Worm (Caenorhabditis elegans) whole organism, L1 larva: Measurements from ENCODE around the gene R05G6.10.

Experiments used
- C04F5.9 ChIP-seq: sonication (generic microtip); optimal IDR thresholded peaks from 2 replicates; lab custom pipeline; 2016; ENCODE audit warnings: missing genetic modification characterization, missing compliant biosample characterization
- aha-1 ChIP-seq: fragments of 150-350 bp; optimal IDR thresholded peaks from 2 replicates; lab custom pipeline; 2014; ENCODE audit warnings: missing biosample characterization, missing genetic modification characterization
- alr-1 ChIP-seq: fragments of 200-800 bp; sonication (Bioruptor generic); optimal IDR thresholded peaks from 2 replicates; lab custom pipeline; 2018; ENCODE audit warnings: borderline replicate concordance, mild to moderate bottlenecking, missing genetic modification characterization, missing compliant biosample characterization
- ceh-88 ChIP-seq: fragments of 200-800 bp; sonication (Bioruptor generic); IDR thresholded peaks from 2 replicates; pipeline ENCODE4 v1.3.6; 2022; ENCODE audit warnings: missing genetic modification characterization, missing compliant biosample characterization
- dpl-1 ChIP-seq, 3 experiments: fragments of 150-350 bp in 2 of 3; sonication (generic microtip) in 1 of 3; optimal IDR thresholded peaks; 2 replicates each; lab custom pipeline; 2014 to 2017; ENCODE audit warnings: missing biosample characterization in 3 of 3, missing genetic modification characterization in 3 of 3, missing genetic modification reagents in 3 of 3
- dsc-1 ChIP-seq: sonication (generic microtip); optimal IDR thresholded peaks from 2 replicates; lab custom pipeline; 2016; ENCODE audit warnings: mild to moderate bottlenecking, missing genetic modification characterization, missing compliant biosample characterization
- efl-1 ChIP-seq, 4 experiments: fragments of 150-350 bp; optimal IDR thresholded peaks in 3 of 4; peaks in 1 of 4; 1 replicate in 1 of 4; 2 replicates in 3 of 4; lab custom pipeline; 2014; ENCODE audit warnings: missing biosample characterization in 2 of 4, missing genetic modification characterization in 2 of 4, missing genetic modification reagents in 2 of 4
- elt-3 ChIP-seq, 6 experiments: fragments of 150-350 bp in 1 of 6; sonication (generic microtip); optimal IDR thresholded peaks; 2 replicates each; lab custom pipeline; 2017 to 2018; ENCODE audit warnings: missing biosample characterization in 6 of 6, missing genetic modification characterization in 6 of 6, inconsistent platforms in 1 of 6
- ets-5 ChIP-seq: fragments of 200-800 bp; sonication (Bioruptor generic); IDR thresholded peaks from 2 replicates; pipeline ENCODE4 v1.3.6; 2022; ENCODE audit warnings: missing genetic modification characterization, missing compliant biosample characterization
- fkh-10 ChIP-seq: sonication (generic microtip); optimal IDR thresholded peaks from 2 replicates; lab custom pipeline; 2017; ENCODE audit warnings: missing biosample characterization, missing genetic modification reagents, missing genetic modification characterization
- fkh-4 ChIP-seq: sonication (generic microtip); optimal IDR thresholded peaks from 2 replicates; lab custom pipeline; 2016; ENCODE audit warnings: missing compliant biosample characterization, missing genetic modification characterization, borderline replicate concordance
- fkh-8 ChIP-seq: sonication (generic microtip); optimal IDR thresholded peaks from 2 replicates; lab custom pipeline; 2016; ENCODE audit warnings: mild to moderate bottlenecking, missing genetic modification characterization, missing compliant biosample characterization
- grh-1 ChIP-seq: fragments of 200-800 bp; sonication (Bioruptor generic); IDR thresholded peaks from 2 replicates; pipeline ENCODE4 v1.3.6; 2022; ENCODE audit warnings: missing genetic modification reagents, missing genetic modification characterization, missing compliant biosample characterization
- irx-1 ChIP-seq: sonication (generic microtip); optimal IDR thresholded peaks from 2 replicates; lab custom pipeline; 2016; ENCODE audit warnings: missing genetic modification characterization, missing compliant biosample characterization
- isw-1 ChIP-seq: fragments of 200-800 bp; sonication (Bioruptor generic); IDR thresholded peaks from 2 replicates; pipeline ENCODE4 v1.3.6; 2022; ENCODE audit warnings: missing genetic modification characterization, missing compliant biosample characterization
- jun-1 ChIP-seq: fragments of 150-350 bp; optimal IDR thresholded peaks from 2 replicates; lab custom pipeline; 2014; ENCODE audit warnings: missing biosample characterization, missing genetic modification reagents, missing genetic modification characterization
- lin-15B ChIP-seq: fragments of 150-350 bp; sonication (generic microtip); optimal IDR thresholded peaks from 3 replicates; lab custom pipeline; 2014; ENCODE audit warnings: missing biosample characterization, missing genetic modification characterization
- lin-35 ChIP-seq, 2 experiments: fragments of 150-350 bp; optimal IDR thresholded peaks; 2 replicates each; lab custom pipeline; 2014; ENCODE audit warnings: missing biosample characterization in 2 of 2, missing genetic modification characterization in 2 of 2, missing genetic modification reagents in 2 of 2
- lin-39 ChIP-seq: fragments of 150-350 bp; optimal IDR thresholded peaks from 2 replicates; lab custom pipeline; 2014; ENCODE audit warnings: missing biosample characterization, missing genetic modification reagents, missing genetic modification characterization
- lir-3 ChIP-seq: sonication (generic microtip); optimal IDR thresholded peaks from 2 replicates; lab custom pipeline; 2016; ENCODE audit warnings: mild to moderate bottlenecking, missing genetic modification characterization, moderate library complexity, missing compliant biosample characterization; ENCODE audit not compliant: poor library complexity
- lsy-2 ChIP-seq, 2 experiments: fragments of 150-350 bp; optimal IDR thresholded peaks; 2 replicates each; lab custom pipeline; 2014; ENCODE audit warnings: missing biosample characterization in 2 of 2, missing genetic modification characterization in 2 of 2
- mab-9 ChIP-seq: fragments of 200-800 bp; sonication (Bioruptor generic); IDR thresholded peaks from 2 replicates; pipeline ENCODE4 v1.3.6; 2022; ENCODE audit warnings: missing genetic modification reagents, missing genetic modification characterization, missing compliant biosample characterization
- mdl-1 ChIP-seq, 2 experiments: fragments of 150-350 bp; optimal IDR thresholded peaks; 2 replicates each; lab custom pipeline; 2014 to 2017; ENCODE audit warnings: missing biosample characterization in 2 of 2, missing genetic modification characterization in 2 of 2, inconsistent platforms in 1 of 2
- mef-2 ChIP-seq: fragments of 150-350 bp; optimal IDR thresholded peaks from 2 replicates; lab custom pipeline; 2014; ENCODE audit warnings: missing biosample characterization, missing genetic modification characterization
- mep-1 ChIP-seq: fragments of 150-350 bp; optimal IDR thresholded peaks from 2 replicates; lab custom pipeline; 2014; ENCODE audit warnings: missing biosample characterization, missing genetic modification characterization
- nhr-12 ChIP-seq: sonication (generic microtip); optimal IDR thresholded peaks from 2 replicates; lab custom pipeline; 2017; ENCODE audit warnings: missing biosample characterization, missing genetic modification characterization
- nhr-19 ChIP-seq: fragments of 200-800 bp; sonication (Bioruptor generic); conservative IDR thresholded peaks from 2 replicates; pipeline ENCODE4 v1.3.6; 2022; ENCODE audit warnings: missing genetic modification characterization, missing compliant biosample characterization
- nhr-20 ChIP-seq: sonication (generic microtip); optimal IDR thresholded peaks from 2 replicates; lab custom pipeline; 2016; ENCODE audit warnings: mild to moderate bottlenecking, missing genetic modification characterization, missing compliant biosample characterization
- nhr-237 ChIP-seq: fragments of 150-350 bp; optimal IDR thresholded peaks from 2 replicates; lab custom pipeline; 2014; ENCODE audit warnings: missing biosample characterization, missing genetic modification characterization
- nhr-47 ChIP-seq: sonication (generic microtip); optimal IDR thresholded peaks from 2 replicates; lab custom pipeline; 2016; ENCODE audit warnings: mild to moderate bottlenecking, missing genetic modification characterization, moderate library complexity, missing compliant biosample characterization
- nhr-71 ChIP-seq: sonication (generic microtip); optimal IDR thresholded peaks from 2 replicates; lab custom pipeline; 2016; ENCODE audit warnings: mild to moderate bottlenecking, missing genetic modification characterization, moderate library complexity, missing compliant biosample characterization
- pag-3 ChIP-seq: sonication (generic microtip); optimal IDR thresholded peaks from 2 replicates; lab custom pipeline; 2017; ENCODE audit warnings: missing genetic modification characterization, mild to moderate bottlenecking, missing compliant biosample characterization, antibody characterized with exemption, borderline replicate concordance; ENCODE audit not compliant: insufficient read depth
- rnt-1 ChIP-seq: sonication (generic microtip); optimal IDR thresholded peaks from 2 replicates; lab custom pipeline; 2016; ENCODE audit warnings: mild to moderate bottlenecking, missing genetic modification characterization, moderate library complexity, missing compliant biosample characterization
- skn-1 ChIP-seq: fragments of 150-350 bp; optimal IDR thresholded peaks from 2 replicates; lab custom pipeline; 2014; ENCODE audit warnings: missing biosample characterization, missing genetic modification characterization
- sptf-1 ChIP-seq: fragments of 150-350 bp; optimal IDR thresholded peaks from 2 replicates; lab custom pipeline; 2014; ENCODE audit warnings: missing biosample characterization, missing genetic modification characterization
- swsn-7 ChIP-seq: sonication (generic microtip); optimal IDR thresholded peaks from 2 replicates; lab custom pipeline; 2016; ENCODE audit warnings: missing genetic modification characterization, missing compliant biosample characterization
- unc-130 ChIP-seq: fragments of 150-350 bp; optimal IDR thresholded peaks from 2 replicates; lab custom pipeline; 2017; ENCODE audit warnings: missing biosample characterization, missing genetic modification characterization, inconsistent platforms
- unc-30 ChIP-seq: sonication (generic microtip); optimal IDR thresholded peaks from 2 replicates; lab custom pipeline; 2017; ENCODE audit warnings: missing biosample characterization, missing genetic modification characterization
- unc-62 ChIP-seq: fragments of 150-350 bp; optimal IDR thresholded peaks from 2 replicates; lab custom pipeline; 2014; ENCODE audit warnings: missing biosample characterization, missing genetic modification reagents, missing genetic modification characterization
- zag-1 ChIP-seq: fragments of 150-350 bp; optimal IDR thresholded peaks from 2 replicates; lab custom pipeline; 2014; ENCODE audit warnings: missing biosample characterization, missing genetic modification characterization

The R05G6.10 gene

DNA sequence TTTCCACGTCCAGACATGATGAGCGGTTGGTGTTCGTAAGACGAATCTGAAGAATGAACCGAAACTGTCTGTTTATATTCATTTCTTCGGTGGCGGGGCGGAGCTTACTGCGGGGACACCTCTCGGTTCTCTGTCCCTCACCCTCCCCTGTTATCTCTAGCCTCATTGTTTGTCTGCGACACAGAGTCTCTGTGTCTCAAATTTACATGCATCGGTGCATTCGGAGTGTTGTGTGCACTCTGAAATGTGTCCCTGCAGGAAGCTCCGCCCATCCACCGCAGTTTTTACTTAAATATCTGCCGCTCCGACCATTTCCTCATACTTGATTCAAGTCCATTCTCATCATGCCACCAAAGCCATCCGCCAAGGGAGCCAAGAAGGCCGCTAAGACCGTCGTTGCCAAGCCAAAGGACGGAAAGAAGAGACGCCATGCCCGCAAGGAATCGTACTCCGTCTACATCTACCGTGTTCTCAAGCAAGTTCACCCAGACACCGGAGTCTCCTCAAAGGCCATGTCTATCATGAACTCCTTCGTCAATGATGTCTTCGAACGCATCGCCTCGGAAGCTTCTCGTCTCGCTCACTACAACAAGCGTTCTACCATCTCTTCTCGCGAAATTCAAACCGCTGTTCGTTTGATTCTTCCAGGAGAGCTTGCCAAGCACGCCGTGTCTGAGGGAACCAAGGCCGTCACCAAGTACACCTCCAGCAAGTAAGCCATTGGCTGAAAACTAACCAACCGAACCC, 56.0 kb downstream of the R05G6.10 start, which contains the start of the genes his-61 and his-62 (continued):
- TF ChIP-seq alr-1 (tag; lab: Kevin White, UChicago) (no peak), swsn-7 (tag; lab: Kevin White, UChicago) (peak; percentile 82), unc-130 (tag; lab: Kevin White, UChicago) (no peak), fkh-8 (peak; percentile 15), nhr-19 (GFP tag; lab: Robert Waterston, UW) (no peak; the same call in 1 of the 2 replicates), ceh-88 (GFP tag; lab: Robert Waterston, UW) (no peak), nhr-20 (tag; lab: Kevin White, UChicago) (peak; percentile 37), dsc-1 (tag; lab: Kevin White, UChicago) (no peak), nhr-71 (tag; lab: Kevin White, UChicago) (peak; percentile 67), isw-1 (peak; percentile 38; the same call in 1 of the 2 replicates)

- peak; percentile 63 to 89 for TF ChIP-seq lin-35 (GFP tag; optimal IDR thresholded peaks at IDR 0.05; lab: Kevin White, UChicago)
- no peak for TF ChIP-seq nhr-12 (tag; lab: Kevin White, UChicago)
- peak; percentile 31 to 84 (median 73) for TF ChIP-seq dpl-1 (GFP tag; optimal IDR thresholded peaks at IDR 0.05; lab: Kevin White, UChicago)
- peak; percentile 3 for TF ChIP-seq skn-1 (tag; lab: Kevin White, UChicago)
- TF ChIP-seq mef-2: no peak
- peak; percentile 65 to 72 for TF ChIP-seq efl-1 (optimal IDR thresholded peaks at IDR 0.05; lab: Kevin White, UChicago)
- TF ChIP-seq efl-1 (GFP tag; optimal IDR thresholded peaks at IDR 0.05 in 1 of 2; lab: Kevin White, UChicago): peak; percentile 79 to 97
- no peak for TF ChIP-seq nhr-47 (tag; lab: Kevin White, UChicago)
- TF ChIP-seq irx-1 (tag; lab: Kevin White, UChicago): no peak
- peak in 1 of 2 experiments; percentile 69 for TF ChIP-seq lsy-2 (tag; optimal IDR thresholded peaks at IDR 0.05; lab: Kevin White, UChicago)
Observed at ce11 chrIV:7478134-7478533, 64.2 kb downstream of the R05G6.10 start, which contains the start of gene rod-1. TSS of gene rod-1 (plus strand) at chrIV:7478452.

- TF ChIP-seq mep-1 (tag; lab: Kevin White, UChicago) (no peak), fkh-8 (no peak), mab-9 (no peak), fkh-4 (tag; lab: Kevin White, UChicago) (no peak), lin-39 (tag; lab: Kevin White, UChicago) (no peak), mdl-1 (tag; optimal IDR thresholded peaks at IDR 0.05; lab: Kevin White, UChicago) (no peak), C04F5.9 (tag; lab: Kevin White, UChicago) (no peak), unc-30 (tag; lab: Kevin White, UChicago) (no peak), lin-15B (tag; lab: Kevin White, UChicago) (no peak), unc-130 (tag; lab: Kevin White, UChicago) (no peak), elt-3 (tag; optimal IDR thresholded peaks at IDR 0.05; lab: Kevin White, UChicago) (no peak), zag-1 (tag; lab: Kevin White, UChicago) (no peak), ets-5 (GFP tag; lab: Robert Waterston, UW) (no peak), fkh-10 (GFP tag; lab: Kevin White, UChicago) (no peak), aha-1 (tag; lab: Kevin White, UChicago) (no peak), lsy-2 (tag; optimal IDR thresholded peaks at IDR 0.05; lab: Kevin White, UChicago) (no peak), skn-1 (tag; lab: Kevin White, UChicago) (no peak), nhr-237 (no peak), sptf-1 (tag; lab: Kevin White, UChicago) (no peak), unc-62 (no peak)
- TF ChIP-seq, all 84 proteins: peak for 0
Observed at ce11 chrIV:7477697-7478096, 64.6 kb downstream of the R05G6.10 start.

DNA sequence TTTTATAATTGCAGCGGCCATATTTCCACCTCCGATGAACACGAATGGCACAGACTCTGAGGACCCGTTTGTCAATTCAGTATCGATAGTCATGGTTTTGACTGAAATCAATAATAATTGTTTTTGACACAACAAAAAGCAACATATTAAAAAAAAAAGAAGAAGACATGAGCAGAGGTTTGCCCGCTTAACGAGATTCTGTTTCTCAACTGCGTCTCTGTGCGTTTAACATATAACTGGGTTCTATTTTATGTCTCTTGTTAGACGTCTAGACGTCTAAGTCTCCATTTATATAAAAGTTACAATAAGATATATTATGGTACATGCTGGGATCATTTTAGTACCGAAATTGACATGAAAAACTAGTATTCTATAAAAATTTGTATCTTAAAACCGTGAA, 65.1 kb downstream of the R05G6.10 start, which contains the start of gene pycr-4:
Gene pycr-4 (minus strand): TSS at position 101 of the 400 bp plus-strand sequence.
- TF ChIP-seq pag-3 (tag; lab: Kevin White, UChicago): no peak
- no peak for TF ChIP-seq lir-3 (tag; lab: Kevin White, UChicago)
- peak; percentile 42 to 44 for TF ChIP-seq efl-1 (optimal IDR thresholded peaks at IDR 0.05; lab: Kevin White, UChicago)
- peak in 1 of 2 experiments; percentile 72 for TF ChIP-seq efl-1 (GFP tag; optimal IDR thresholded peaks at IDR 0.05 in 1 of 2; lab: Kevin White, UChicago)
- no peak for TF ChIP-seq nhr-237
- no peak for TF ChIP-seq mab-9
- TF ChIP-seq lin-35 (GFP tag; optimal IDR thresholded peaks at IDR 0.05; lab: Kevin White, UChicago): peak in 1 of 2 experiments; percentile 15
- no peak for TF ChIP-seq grh-1 (GFP tag; lab: Robert Waterston, UW)
- TF ChIP-seq fkh-10 (GFP tag; lab: Kevin White, UChicago): no peak
- no peak for TF ChIP-seq nhr-71 (tag; lab: Kevin White, UChicago)
- TF ChIP-seq dpl-1 (GFP tag; optimal IDR thresholded peaks at IDR 0.05; lab: Kevin White, UChicago): peak in 1 of 3 experiments; percentile 14
- no peak for TF ChIP-seq jun-1 (tag; lab: Kevin White, UChicago)
- TF ChIP-seq rnt-1 (tag; lab: Kevin White, UChicago): no peak
